Worm (Caenorhabditis elegans) whole organism, L4 larva: Measurements from ENCODE around the gene K02C4.5.

ENCODE experiments used
- F10B5.3 ChIP-seq: sonication (generic microtip); optimal IDR thresholded peaks from 2 replicates; lab custom pipeline; 2016; ENCODE audit warnings: mild to moderate bottlenecking, missing genetic modification characterization, missing compliant biosample characterization
- F49E8.2 ChIP-seq: sonication (generic microtip); optimal IDR thresholded peaks from 2 replicates; lab custom pipeline; 2016; ENCODE audit warnings: missing compliant biosample characterization, mild to moderate bottlenecking, missing genetic modification characterization, borderline replicate concordance
- T20F7.1 ChIP-seq: fragments of 200-800 bp; sonication (Bioruptor generic); optimal IDR thresholded peaks from 2 replicates; lab custom pipeline; 2018; ENCODE audit warnings: mild to moderate bottlenecking, missing genetic modification characterization, missing compliant biosample characterization
- Y75B8A.6 ChIP-seq: fragments of 200-800 bp; sonication (Bioruptor generic); IDR thresholded peaks from 2 replicates; pipeline ENCODE4 v1.3.6; 2022; ENCODE audit warnings: missing genetic modification reagents, missing genetic modification characterization, missing compliant biosample characterization
- ZK337.2 ChIP-seq: fragments of 200-800 bp; sonication (Bioruptor generic); IDR thresholded peaks from 2 replicates; pipeline ENCODE4 v1.3.6; 2022; ENCODE audit warnings: missing genetic modification reagents, missing genetic modification characterization, missing compliant biosample characterization
- ZK546.5 ChIP-seq, 2 experiments: sonication (generic microtip); optimal IDR thresholded peaks; 2 replicates each; lab custom pipeline; 2017; ENCODE audit warnings: missing biosample characterization in 2 of 2, missing genetic modification characterization in 2 of 2
- aly-2 ChIP-seq: sonication (generic microtip); optimal IDR thresholded peaks from 2 replicates; lab custom pipeline; 2018; ENCODE audit warnings: missing biosample characterization, missing genetic modification characterization
- attf-4 ChIP-seq: sonication (generic microtip); optimal IDR thresholded peaks from 3 replicates; lab custom pipeline; 2017; ENCODE audit warnings: missing biosample characterization, missing genetic modification characterization
- ceh-44 ChIP-seq: fragments of 200-800 bp; sonication (Bioruptor generic); IDR thresholded peaks from 2 replicates; pipeline ENCODE4 v1.3.6; 2022; ENCODE audit warnings: missing genetic modification reagents, missing genetic modification characterization, missing compliant biosample characterization
- ceh-82 ChIP-seq: sonication (generic microtip); optimal IDR thresholded peaks from 2 replicates; lab custom pipeline; 2017; ENCODE audit warnings: missing biosample characterization, missing genetic modification characterization
- ces-1 ChIP-seq: fragments of 150-350 bp; sonication (generic microtip); optimal IDR thresholded peaks from 4 replicates; lab custom pipeline; 2014; ENCODE audit warnings: missing biosample characterization, missing genetic modification reagents, missing genetic modification characterization
- cey-2 ChIP-seq: sonication (generic microtip); optimal IDR thresholded peaks from 3 replicates; lab custom pipeline; 2017; ENCODE audit warnings: missing genetic modification characterization, mild to moderate bottlenecking, missing compliant biosample characterization, antibody characterized with exemption, borderline replicate concordance; ENCODE audit not compliant: insufficient read depth
- ctbp-1 ChIP-seq: fragments of 200-800 bp; sonication (Bioruptor generic); IDR thresholded peaks from 2 replicates; pipeline ENCODE4 v1.3.6; 2022; ENCODE audit warnings: missing genetic modification reagents, missing genetic modification characterization, missing compliant biosample characterization
- daf-16 ChIP-seq, 3 experiments: sonication (generic microtip); optimal IDR thresholded peaks; 2 replicates each; lab custom pipeline; 2016 to 2017; ENCODE audit warnings: missing genetic modification characterization in 3 of 3, missing genetic modification reagents in 3 of 3, mild to moderate bottlenecking in 2 of 3, missing compliant biosample characterization in 2 of 3, missing biosample characterization in 1 of 3, moderate library complexity in 1 of 3
- daf-19 ChIP-seq: fragments of 200-800 bp; sonication (Bioruptor generic); conservative IDR thresholded peaks from 2 replicates; pipeline ENCODE4 v1.3.6; 2022; ENCODE audit warnings: missing genetic modification characterization, missing compliant biosample characterization
- daf-8 ChIP-seq: fragments of 200-800 bp; sonication (Bioruptor generic); IDR thresholded peaks from 2 replicates; pipeline ENCODE4 v1.3.6; 2022; ENCODE audit warnings: missing genetic modification characterization, missing compliant biosample characterization
- dmd-6 ChIP-seq: fragments of 200-800 bp; sonication (Bioruptor generic); IDR thresholded peaks from 2 replicates; pipeline ENCODE4 v1.3.6; 2022; ENCODE audit warnings: missing genetic modification reagents, missing genetic modification characterization, missing compliant biosample characterization
- dpl-1 ChIP-seq: fragments of 150-350 bp; optimal IDR thresholded peaks from 2 replicates; lab custom pipeline; 2014; ENCODE audit warnings: missing biosample characterization, missing genetic modification reagents, missing genetic modification characterization
- fkh-10 ChIP-seq: fragments of 150-350 bp; optimal IDR thresholded peaks from 2 replicates; lab custom pipeline; 2014; ENCODE audit warnings: missing biosample characterization, missing genetic modification reagents, missing genetic modification characterization
- hif-1 ChIP-seq, 2 experiments: sonication (generic microtip); optimal IDR thresholded peaks; 2 replicates each; lab custom pipeline; 2016 to 2017; ENCODE audit warnings: missing compliant biosample characterization in 2 of 2, missing genetic modification characterization in 2 of 2, missing genetic modification reagents in 2 of 2, missing genotype in 2 of 2, mild to moderate bottlenecking in 1 of 2
- hlh-11 ChIP-seq: fragments of 200-800 bp; sonication (Bioruptor generic); optimal IDR thresholded peaks from 2 replicates; lab custom pipeline; 2018; ENCODE audit warnings: mild to moderate bottlenecking, missing genetic modification characterization, missing compliant biosample characterization
- hlh-30 ChIP-seq: sonication (generic microtip); optimal IDR thresholded peaks from 2 replicates; lab custom pipeline; 2017; ENCODE audit warnings: antibody characterized with exemption, mild to moderate bottlenecking, missing genetic modification characterization, missing compliant biosample characterization; ENCODE audit not compliant: insufficient read depth
- lim-7 ChIP-seq: fragments of 200-800 bp; sonication (Bioruptor generic); IDR thresholded peaks from 2 replicates; pipeline ENCODE4 v1.3.6; 2022; ENCODE audit warnings: missing genetic modification characterization, missing compliant biosample characterization
- lin-1 ChIP-seq: fragments of 200-800 bp; sonication (Bioruptor generic); IDR thresholded peaks from 2 replicates; pipeline ENCODE4 v1.3.6; 2022; ENCODE audit warnings: missing genetic modification reagents, missing genetic modification characterization, missing compliant biosample characterization
- lin-13 ChIP-seq: fragments of 150-350 bp; optimal IDR thresholded peaks from 2 replicates; lab custom pipeline; 2014; ENCODE audit warnings: missing biosample characterization, missing genetic modification reagents, missing genetic modification characterization
- lin-29 ChIP-seq: fragments of 200-800 bp; sonication (Bioruptor generic); IDR thresholded peaks from 2 replicates; pipeline ENCODE4 v1.3.6; 2022; ENCODE audit warnings: missing genetic modification reagents, missing genetic modification characterization, missing compliant biosample characterization
- lin-39 ChIP-seq: fragments of 150-350 bp; optimal IDR thresholded peaks from 2 replicates; lab custom pipeline; 2014; ENCODE audit warnings: missing biosample characterization, missing genetic modification reagents, missing genetic modification characterization
- lsy-2 ChIP-seq, 2 experiments: fragments of 150-350 bp in 1 of 2; sonication (generic microtip) in 1 of 2; optimal IDR thresholded peaks; 2 replicates each; lab custom pipeline; 2014 to 2017; ENCODE audit warnings: missing biosample characterization in 2 of 2, missing genetic modification characterization in 2 of 2
- mdt-29 ChIP-seq: fragments of 200-800 bp; sonication (Bioruptor generic); IDR thresholded peaks from 2 replicates; pipeline ENCODE4 v1.3.6; 2022; ENCODE audit warnings: missing genetic modification reagents, missing genetic modification characterization, missing compliant biosample characterization
- mes-2 ChIP-seq: sonication (generic microtip); optimal IDR thresholded peaks from 2 replicates; lab custom pipeline; 2016; ENCODE audit warnings: missing genotype, mild to moderate bottlenecking, missing genetic modification characterization, missing compliant biosample characterization; ENCODE audit not compliant: poor library complexity, severe bottlenecking
- mxl-2 ChIP-seq: fragments of 200-800 bp; sonication (Bioruptor generic); conservative IDR thresholded peaks from 2 replicates; pipeline ENCODE4 v1.3.6; 2022; ENCODE audit warnings: missing genetic modification reagents, missing genetic modification characterization, missing compliant biosample characterization
- nhr-10 ChIP-seq: fragments of 150-350 bp; optimal IDR thresholded peaks from 2 replicates; lab custom pipeline; 2014; ENCODE audit warnings: missing biosample characterization, missing genetic modification characterization
- nhr-11 ChIP-seq: fragments of 150-350 bp; optimal IDR thresholded peaks from 2 replicates; lab custom pipeline; 2014; ENCODE audit warnings: missing biosample characterization, missing genetic modification characterization
- nhr-237 ChIP-seq: sonication (generic microtip); optimal IDR thresholded peaks from 2 replicates; lab custom pipeline; 2017; ENCODE audit warnings: missing biosample characterization, missing genetic modification characterization
- nhr-28 ChIP-seq: fragments of 150-350 bp; optimal IDR thresholded peaks from 2 replicates; lab custom pipeline; 2014; ENCODE audit warnings: missing biosample characterization, missing genetic modification characterization
- nhr-41 ChIP-seq: fragments of 200-800 bp; sonication (Bioruptor generic); IDR thresholded peaks from 2 replicates; pipeline ENCODE4 v1.3.6; 2022; ENCODE audit warnings: missing genetic modification reagents, missing genetic modification characterization, missing compliant biosample characterization
- nhr-42 ChIP-seq: fragments of 200-800 bp; sonication (Bioruptor generic); IDR thresholded peaks from 2 replicates; pipeline ENCODE4 v1.3.6; 2022; ENCODE audit warnings: missing genetic modification characterization, missing compliant biosample characterization
- nhr-76 ChIP-seq: fragments of 150-350 bp; optimal IDR thresholded peaks from 2 replicates; lab custom pipeline; 2014; ENCODE audit warnings: missing biosample characterization, missing genetic modification characterization
- pha-4 ChIP-seq, 2 experiments: fragments of 150-350 bp in 1 of 2; fragments of 200-800 bp in 1 of 2; sonication (Bioruptor generic) in 1 of 2; IDR thresholded peaks in 1 of 2; optimal IDR thresholded peaks in 1 of 2; 2 replicates each; pipeline versions ENCODE4 v1.3.6 to Lab custom; 2014 to 2022; ENCODE audit warnings: missing genetic modification characterization in 2 of 2, missing genetic modification reagents in 2 of 2, missing biosample characterization in 1 of 2, missing compliant biosample characterization in 1 of 2
- sdz-12 ChIP-seq: fragments of 200-800 bp; sonication (Bioruptor generic); optimal IDR thresholded peaks from 2 replicates; lab custom pipeline; 2018; ENCODE audit warnings: mild to moderate bottlenecking, missing genetic modification characterization, missing compliant biosample characterization
- skn-1 ChIP-seq: fragments of 150-350 bp; optimal IDR thresholded peaks from 2 replicates; lab custom pipeline; 2014; ENCODE audit warnings: missing biosample characterization, missing genetic modification characterization
- snpc-1.2 ChIP-seq: fragments of 200-800 bp; sonication (Bioruptor generic); IDR thresholded peaks from 2 replicates; pipeline ENCODE4 v1.3.6; 2022; ENCODE audit warnings: missing genetic modification reagents, missing genetic modification characterization, missing compliant biosample characterization
- snpc-4 ChIP-seq: fragments of 150-350 bp; optimal IDR thresholded peaks from 2 replicates; lab custom pipeline; 2014; ENCODE audit warnings: missing biosample characterization, missing genetic modification characterization
- spr-1 ChIP-seq: sonication (generic microtip); optimal IDR thresholded peaks from 2 replicates; lab custom pipeline; 2016; ENCODE audit warnings: mild to moderate bottlenecking, missing genetic modification characterization, missing compliant biosample characterization
- spr-3 ChIP-seq: fragments of 200-800 bp; sonication (Bioruptor generic); optimal IDR thresholded peaks from 2 replicates; lab custom pipeline; 2018; ENCODE audit warnings: mild to moderate bottlenecking, missing genetic modification characterization, missing compliant biosample characterization
- tag-97 ChIP-seq: fragments of 200-800 bp; sonication (Bioruptor generic); IDR thresholded peaks from 2 replicates; pipeline ENCODE4 v1.3.6; 2022; ENCODE audit warnings: missing genetic modification characterization, missing compliant biosample characterization
- tra-1 ChIP-seq: fragments of 200-800 bp; sonication (Bioruptor generic); IDR thresholded peaks from 2 replicates; pipeline ENCODE4 v1.3.6; 2022; ENCODE audit warnings: missing genetic modification reagents, missing genetic modification characterization, missing compliant biosample characterization
- vab-7 ChIP-seq: fragments of 200-800 bp; sonication (Bioruptor generic); IDR thresholded peaks from 2 replicates; pipeline ENCODE4 v1.3.6; 2022; ENCODE audit warnings: missing genetic modification reagents, missing genetic modification characterization, missing compliant biosample characterization
- ztf-11 ChIP-seq: fragments of 150-350 bp; optimal IDR thresholded peaks from 2 replicates; lab custom pipeline; 2014; ENCODE audit warnings: missing biosample characterization, missing genetic modification characterization
- ztf-7 ChIP-seq: fragments of 150-350 bp; optimal IDR thresholded peaks from 2 replicates; lab custom pipeline; 2014; ENCODE audit warnings: missing biosample characterization, missing genetic modification characterization

Gene K02C4.5

DNA sequence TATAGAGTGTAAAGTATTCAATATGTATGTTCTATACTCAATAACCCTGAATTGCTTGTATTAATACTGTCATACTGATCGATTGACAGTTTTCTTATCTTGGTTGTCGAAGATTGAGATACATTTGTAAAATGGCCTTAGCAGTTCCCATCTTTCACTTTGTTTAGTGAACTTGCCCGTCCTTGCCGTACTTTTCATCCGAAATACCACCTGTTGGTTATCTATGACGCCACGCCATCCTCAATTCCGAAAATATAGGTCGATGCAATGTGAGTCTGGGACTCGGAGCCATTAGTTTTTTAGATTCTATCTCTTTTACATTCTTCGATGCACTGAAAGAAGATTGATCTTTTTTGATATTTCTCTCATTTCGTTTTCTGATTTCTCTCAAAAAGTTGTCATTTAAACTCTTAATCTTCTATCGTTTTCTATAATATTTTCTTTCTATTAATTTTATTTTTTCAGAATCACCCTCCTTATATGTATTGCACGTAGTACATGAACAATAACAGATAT, 51.3 kb downstream of the K02C4.5 start, which contains the start of gene ulp-4:
ulp-4 (plus strand) TSS at position 466 of the 516 bp plus-strand sequence.
- TF ChIP-seq cey-2 (tag; lab: Kevin White, UChicago) (no peak), daf-16 (GFP tag; optimal IDR thresholded peaks at IDR 0.05; lab: Kevin White, UChicago) (peak in 1 of 2 experiments; percentile 10), daf-16 (tag; optimal IDR thresholded peaks at IDR 0.05; lab: Kevin White, UChicago) (no peak), mdt-29 (no peak), lsy-2 (tag; optimal IDR thresholded peaks at IDR 0.05; lab: Kevin White, UChicago) (peak in 1 of 2 experiments; percentile 19), nhr-11 (tag; lab: Kevin White, UChicago) (no peak), daf-19 (no peak), fkh-10 (GFP tag; lab: Kevin White, UChicago) (no peak), tra-1 (GFP tag; lab: Robert Waterston, UW) (peak; percentile 40; the same call in 1 of the 2 replicates), skn-1 (tag; lab: Kevin White, UChicago) (no peak), daf-8 (GFP tag; lab: Robert Waterston, UW) (no peak), F10B5.3 (no peak), nhr-41 (GFP tag; lab: Robert Waterston, UW) (no peak), ztf-7 (tag; lab: Kevin White, UChicago) (no peak), tag-97 (GFP tag; lab: Robert Waterston, UW) (no peak), spr-3 (GFP tag; lab: Kevin White, UChicago) (no peak), snpc-4 (tag; lab: Kevin White, UChicago) (no peak), nhr-10 (tag; lab: Kevin White, UChicago) (no peak), sdz-12 (GFP tag; lab: Kevin White, UChicago) (no peak), ces-1 (GFP tag; lab: Kevin White, UChicago) (no peak), nhr-76 (tag; lab: Kevin White, UChicago) (no peak), Y75B8A.6 (GFP tag; lab: Robert Waterston, UW) (no peak), lim-7 (GFP tag; lab: Robert Waterston, UW) (no peak), mxl-2 (no peak), hlh-11 (peak; percentile 18), lin-13 (GFP tag; lab: Kevin White, UChicago) (no peak), pha-4 (GFP tag; IDR thresholded peaks at IDR 0.05; lab: Robert Waterston, UW) (no peak), pha-4 (tag; optimal IDR thresholded peaks at IDR 0.05; lab: Kevin White, UChicago) (no peak), nhr-42 (GFP tag; lab: Robert Waterston, UW) (no peak), T20F7.1 (GFP tag; lab: Kevin White, UChicago) (no peak), lin-39 (tag; lab: Kevin White, UChicago) (no peak), snpc-1.2 (no peak), nhr-237 (tag; lab: Kevin White, UChicago) (no peak), ZK546.5 (tag; optimal IDR thresholded peaks at IDR 0.05; lab: Kevin White, UChicago) (no peak), lin-29 (GFP tag; lab: Robert Waterston, UW) (no peak), mes-2 (tag; lab: Kevin White, UChicago) (peak; percentile 30), hlh-30 (tag; lab: Kevin White, UChicago) (no peak), dmd-6 (GFP tag; lab: Robert Waterston, UW) (peak; percentile 46; the same call in 1 of the 2 replicates), nhr-28 (tag; lab: Kevin White, UChicago) (no peak), vab-7 (no peak), dpl-1 (no peak), ztf-11 (no peak), ceh-82 (tag; lab: Kevin White, UChicago) (no peak), F49E8.2 (no peak), ctbp-1 (GFP tag; lab: Robert Waterston, UW) (no peak), hif-1 (tag; optimal IDR thresholded peaks at IDR 0.05; lab: Kevin White, UChicago) (no peak), attf-4 (no peak), lin-1 (GFP tag; lab: Robert Waterston, UW) (no peak), spr-1 (no peak), aly-2 (no peak), ceh-44 (no peak), ZK337.2 (GFP tag; lab: Robert Waterston, UW) (no peak)
